Worm (Caenorhabditis elegans) whole organism, L4 larva: ENCODE measurements around the gene rbg-1.

Experiments used
- T26A8.4 ChIP-seq: fragments of 200-800 bp; sonication (Bioruptor generic); IDR thresholded peaks from 2 replicates; pipeline ENCODE4 v1.3.6; 2022; ENCODE audit warnings: missing genetic modification characterization, missing compliant biosample characterization
- Y48G9A.11 ChIP-seq: fragments of 200-800 bp; sonication (Bioruptor generic); IDR thresholded peaks from 2 replicates; pipeline ENCODE4 v1.3.6; 2022; ENCODE audit warnings: missing genetic modification reagents, missing genetic modification characterization, missing compliant biosample characterization
- Y75B8A.6 ChIP-seq: fragments of 200-800 bp; sonication (Bioruptor generic); IDR thresholded peaks from 2 replicates; pipeline ENCODE4 v1.3.6; 2022; ENCODE audit warnings: missing genetic modification reagents, missing genetic modification characterization, missing compliant biosample characterization
- ZK337.2 ChIP-seq: fragments of 200-800 bp; sonication (Bioruptor generic); IDR thresholded peaks from 2 replicates; pipeline ENCODE4 v1.3.6; 2022; ENCODE audit warnings: missing genetic modification reagents, missing genetic modification characterization, missing compliant biosample characterization
- arid-1 ChIP-seq: fragments of 200-800 bp; sonication (Bioruptor generic); conservative IDR thresholded peaks from 2 replicates; pipeline ENCODE4 v1.3.6; 2022; ENCODE audit warnings: missing genetic modification reagents, missing genetic modification characterization, missing compliant biosample characterization
- attf-4 ChIP-seq: sonication (generic microtip); optimal IDR thresholded peaks from 3 replicates; lab custom pipeline; 2017; ENCODE audit warnings: missing biosample characterization, missing genetic modification characterization
- ceh-20 ChIP-seq: fragments of 200-800 bp; sonication (Bioruptor generic); IDR thresholded peaks from 2 replicates; pipeline ENCODE4 v1.3.6; 2022; ENCODE audit warnings: missing genetic modification reagents, missing genetic modification characterization, missing compliant biosample characterization
- ceh-28 ChIP-seq: fragments of 150-350 bp; optimal IDR thresholded peaks from 2 replicates; lab custom pipeline; 2014; ENCODE audit warnings: missing biosample characterization, missing genetic modification reagents, missing genetic modification characterization
- ceh-62 ChIP-seq: sonication (generic microtip); optimal IDR thresholded peaks from 2 replicates; lab custom pipeline; 2017; ENCODE audit warnings: missing biosample characterization, missing genetic modification characterization
- ceh-82 ChIP-seq: sonication (generic microtip); optimal IDR thresholded peaks from 2 replicates; lab custom pipeline; 2017; ENCODE audit warnings: missing biosample characterization, missing genetic modification characterization
- ctbp-1 ChIP-seq: fragments of 200-800 bp; sonication (Bioruptor generic); IDR thresholded peaks from 2 replicates; pipeline ENCODE4 v1.3.6; 2022; ENCODE audit warnings: missing genetic modification reagents, missing genetic modification characterization, missing compliant biosample characterization
- daf-12 ChIP-seq: fragments of 150-350 bp; optimal IDR thresholded peaks from 2 replicates; lab custom pipeline; 2014; ENCODE audit warnings: missing biosample characterization, missing genetic modification reagents, missing genetic modification characterization
- dmd-6 ChIP-seq: fragments of 200-800 bp; sonication (Bioruptor generic); IDR thresholded peaks from 2 replicates; pipeline ENCODE4 v1.3.6; 2022; ENCODE audit warnings: missing genetic modification reagents, missing genetic modification characterization, missing compliant biosample characterization
- egl-43 ChIP-seq: fragments of 200-800 bp; sonication (Bioruptor generic); IDR thresholded peaks from 2 replicates; pipeline ENCODE4 v1.3.6; 2022; ENCODE audit warnings: missing genetic modification reagents, missing genetic modification characterization, missing compliant biosample characterization
- fkh-10 ChIP-seq: fragments of 150-350 bp; optimal IDR thresholded peaks from 2 replicates; lab custom pipeline; 2014; ENCODE audit warnings: missing biosample characterization, missing genetic modification reagents, missing genetic modification characterization
- gei-8 ChIP-seq: fragments of 200-800 bp; sonication (Bioruptor generic); optimal IDR thresholded peaks from 2 replicates; lab custom pipeline; 2018; ENCODE audit warnings: mild to moderate bottlenecking, missing genetic modification characterization, missing compliant biosample characterization
- hlh-30 ChIP-seq: sonication (generic microtip); optimal IDR thresholded peaks from 2 replicates; lab custom pipeline; 2017; ENCODE audit warnings: antibody characterized with exemption, mild to moderate bottlenecking, missing genetic modification characterization, missing compliant biosample characterization; ENCODE audit not compliant: insufficient read depth
- jun-1 ChIP-seq: fragments of 150-350 bp; optimal IDR thresholded peaks from 2 replicates; lab custom pipeline; 2014; ENCODE audit warnings: missing biosample characterization, missing genetic modification reagents, missing genetic modification characterization
- lin-15B ChIP-seq: fragments of 150-350 bp; sonication (generic microtip); optimal IDR thresholded peaks from 3 replicates; lab custom pipeline; 2014; ENCODE audit warnings: missing biosample characterization, missing genetic modification characterization
- lir-3 ChIP-seq: sonication (generic microtip); optimal IDR thresholded peaks from 2 replicates; lab custom pipeline; 2016; ENCODE audit warnings: mild to moderate bottlenecking, missing genetic modification characterization, missing compliant biosample characterization
- madf-5 ChIP-seq, 2 experiments: fragments of 200-800 bp; sonication (Bioruptor generic); IDR thresholded peaks; 2 replicates each; pipeline ENCODE4 v1.3.6; 2022; ENCODE audit warnings: missing compliant biosample characterization in 2 of 2, missing genetic modification characterization in 2 of 2
- mdl-1 ChIP-seq, 2 experiments: fragments of 150-350 bp in 1 of 2; sonication (generic microtip) in 1 of 2; optimal IDR thresholded peaks; 2 replicates each; lab custom pipeline; 2014 to 2017; ENCODE audit warnings: missing biosample characterization in 2 of 2, missing genetic modification characterization in 2 of 2
- mdt-29 ChIP-seq: fragments of 200-800 bp; sonication (Bioruptor generic); IDR thresholded peaks from 2 replicates; pipeline ENCODE4 v1.3.6; 2022; ENCODE audit warnings: missing genetic modification reagents, missing genetic modification characterization, missing compliant biosample characterization
- mep-1 ChIP-seq: fragments of 150-350 bp; sonication (generic microtip); optimal IDR thresholded peaks from 3 replicates; lab custom pipeline; 2014; ENCODE audit warnings: missing biosample characterization, missing genetic modification characterization
- nhr-10 ChIP-seq: fragments of 150-350 bp; optimal IDR thresholded peaks from 2 replicates; lab custom pipeline; 2014; ENCODE audit warnings: missing biosample characterization, missing genetic modification characterization
- nhr-11 ChIP-seq: fragments of 150-350 bp; optimal IDR thresholded peaks from 2 replicates; lab custom pipeline; 2014; ENCODE audit warnings: missing biosample characterization, missing genetic modification characterization
- nhr-28 ChIP-seq: fragments of 150-350 bp; optimal IDR thresholded peaks from 2 replicates; lab custom pipeline; 2014; ENCODE audit warnings: missing biosample characterization, missing genetic modification characterization
- nhr-42 ChIP-seq: fragments of 200-800 bp; sonication (Bioruptor generic); IDR thresholded peaks from 2 replicates; pipeline ENCODE4 v1.3.6; 2022; ENCODE audit warnings: missing genetic modification characterization, missing compliant biosample characterization
- nhr-48 ChIP-seq: sonication (generic microtip); optimal IDR thresholded peaks from 2 replicates; lab custom pipeline; 2016; ENCODE audit warnings: mild to moderate bottlenecking, missing genetic modification characterization, missing compliant biosample characterization
- nhr-6 ChIP-seq: fragments of 150-350 bp; optimal IDR thresholded peaks from 2 replicates; lab custom pipeline; 2014; ENCODE audit warnings: missing biosample characterization, missing genetic modification characterization
- nhr-76 ChIP-seq: fragments of 150-350 bp; optimal IDR thresholded peaks from 2 replicates; lab custom pipeline; 2014; ENCODE audit warnings: missing biosample characterization, missing genetic modification characterization
- pha-4 ChIP-seq, 2 experiments: fragments of 150-350 bp in 1 of 2; fragments of 200-800 bp in 1 of 2; sonication (Bioruptor generic) in 1 of 2; IDR thresholded peaks in 1 of 2; optimal IDR thresholded peaks in 1 of 2; 2 replicates each; pipeline versions ENCODE4 v1.3.6 to Lab custom; 2014 to 2022; ENCODE audit warnings: missing genetic modification characterization in 2 of 2, missing genetic modification reagents in 2 of 2, missing biosample characterization in 1 of 2, missing compliant biosample characterization in 1 of 2
- pqm-1 ChIP-seq: sonication (generic microtip); optimal IDR thresholded peaks from 2 replicates; lab custom pipeline; 2017; ENCODE audit warnings: missing biosample characterization, missing genetic modification characterization
- sdz-12 ChIP-seq: fragments of 200-800 bp; sonication (Bioruptor generic); optimal IDR thresholded peaks from 2 replicates; lab custom pipeline; 2018; ENCODE audit warnings: mild to moderate bottlenecking, missing genetic modification characterization, missing compliant biosample characterization
- set-16 ChIP-seq: fragments of 200-800 bp; sonication (Bioruptor generic); IDR thresholded peaks from 2 replicates; pipeline ENCODE4 v1.3.6; 2022; ENCODE audit warnings: missing genetic modification reagents, missing genetic modification characterization, missing compliant biosample characterization
- skn-1 ChIP-seq: fragments of 150-350 bp; optimal IDR thresholded peaks from 2 replicates; lab custom pipeline; 2014; ENCODE audit warnings: missing biosample characterization, missing genetic modification characterization
- snpc-4 ChIP-seq: fragments of 150-350 bp; optimal IDR thresholded peaks from 2 replicates; lab custom pipeline; 2014; ENCODE audit warnings: missing biosample characterization, missing genetic modification characterization
- spr-1 ChIP-seq: sonication (generic microtip); optimal IDR thresholded peaks from 2 replicates; lab custom pipeline; 2016; ENCODE audit warnings: mild to moderate bottlenecking, missing genetic modification characterization, missing compliant biosample characterization
- tag-97 ChIP-seq: fragments of 200-800 bp; sonication (Bioruptor generic); IDR thresholded peaks from 2 replicates; pipeline ENCODE4 v1.3.6; 2022; ENCODE audit warnings: missing genetic modification characterization, missing compliant biosample characterization
- unc-62 ChIP-seq, 3 experiments: fragments of 150-350 bp in 1 of 3; sonication (generic microtip); optimal IDR thresholded peaks in 2 of 3; peaks in 1 of 3; 1 replicate in 1 of 3; 2 replicates in 2 of 3; lab custom pipeline; 2014 to 2017; ENCODE audit warnings: missing biosample characterization in 3 of 3, missing genetic modification characterization in 3 of 3, missing genetic modification reagents in 3 of 3, missing genotype in 1 of 3
- ztf-7 ChIP-seq: fragments of 150-350 bp; optimal IDR thresholded peaks from 2 replicates; lab custom pipeline; 2014; ENCODE audit warnings: missing biosample characterization, missing genetic modification characterization

Gene rbg-1

DNA sequence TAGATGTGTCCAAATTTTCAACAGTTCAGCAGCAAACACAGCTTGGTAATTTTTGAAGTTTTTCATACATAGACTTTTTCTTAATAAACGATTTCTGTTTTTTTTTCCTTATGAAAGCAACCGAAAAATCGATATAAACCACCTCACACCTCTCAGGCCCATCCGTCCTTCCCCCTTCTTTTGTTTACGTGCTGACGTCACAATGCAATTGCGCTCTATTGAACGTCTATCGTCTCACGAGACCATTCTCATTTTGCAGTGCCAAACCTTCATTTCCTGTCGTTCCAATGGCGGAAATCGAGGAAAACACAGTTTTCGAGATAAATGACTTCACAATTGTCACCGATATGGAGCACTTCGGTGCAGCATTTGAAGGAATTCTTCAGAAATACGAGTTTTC lies at the start of gene rbg-1 (continued):
- TF ChIP-seq fkh-10 (GFP tag; lab: Kevin White, UChicago) (peak; percentile 53), T26A8.4 (peak; percentile 71)

ce11 chrX:14938188-14938587 lies 45.1 kb upstream of the rbg-1 start:
- TF ChIP-seq pqm-1 (tag; lab: Kevin White, UChicago): no peak
- no peak for TF ChIP-seq spr-1
- no peak for TF ChIP-seq ceh-62 (tag; lab: Kevin White, UChicago)
- TF ChIP-seq ctbp-1 (GFP tag; lab: Robert Waterston, UW): no peak
- TF ChIP-seq snpc-4 (tag; lab: Kevin White, UChicago): peak; percentile 75
- TF ChIP-seq gei-8 (GFP tag; lab: Kevin White, UChicago): no peak
- TF ChIP-seq lin-15B (tag; lab: Kevin White, UChicago): no peak
- TF ChIP-seq egl-43 (GFP tag; lab: Robert Waterston, UW): no peak
- TF ChIP-seq arid-1 (GFP tag; lab: Robert Waterston, UW): no peak
- no peak for TF ChIP-seq nhr-48 (tag; lab: Kevin White, UChicago)
- no peak for TF ChIP-seq ZK337.2 (GFP tag; lab: Robert Waterston, UW)
- no peak for TF ChIP-seq dmd-6 (GFP tag; lab: Robert Waterston, UW)
- no peak for TF ChIP-seq nhr-6 (tag; lab: Kevin White, UChicago)
- TF ChIP-seq tag-97 (GFP tag; lab: Robert Waterston, UW): no peak
- TF ChIP-seq sdz-12 (GFP tag; lab: Kevin White, UChicago): no peak
- TF ChIP-seq T26A8.4: no peak
- no peak for TF ChIP-seq ceh-82
- no peak for TF ChIP-seq skn-1 (tag; lab: Kevin White, UChicago)
- TF ChIP-seq nhr-28: no peak
- no peak for TF ChIP-seq jun-1 (tag; lab: Kevin White, UChicago)
- TF ChIP-seq mep-1 (tag; lab: Kevin White, UChicago): no peak
- TF ChIP-seq madf-5 (GFP tag; IDR thresholded peaks at IDR 0.05; lab: Robert Waterston, UW): no peak
- no peak for TF ChIP-seq lir-3 (tag; lab: Kevin White, UChicago)
- no peak for TF ChIP-seq mdt-29 (GFP tag; lab: Robert Waterston, UW)
- TF ChIP-seq nhr-11: no peak
- TF ChIP-seq nhr-76 (tag; lab: Kevin White, UChicago): no peak
- TF ChIP-seq daf-12 (tag; lab: Kevin White, UChicago): no peak
- TF ChIP-seq ceh-28 (tag; lab: Kevin White, UChicago): no peak
- TF ChIP-seq nhr-42: peak; percentile 31; the same call in 1 of the 2 replicates
- TF ChIP-seq hlh-30 (tag; lab: Kevin White, UChicago): no peak
- TF ChIP-seq ceh-20 (GFP tag; lab: Robert Waterston, UW): no peak
- 0 out of 2 replicates have a peak, but pooled peaks have one; percentile 24 for TF ChIP-seq Y48G9A.11 (GFP tag; lab: Robert Waterston, UW)
- no peak for TF ChIP-seq attf-4
- peak in 1 of 2 experiments; percentile 34 for TF ChIP-seq unc-62 (GFP tag; optimal IDR thresholded peaks at IDR 0.05 in 1 of 2; lab: Kevin White, UChicago)
- no peak for TF ChIP-seq unc-62 (tag; optimal IDR thresholded peaks at IDR 0.05; lab: Kevin White, UChicago)
- TF ChIP-seq set-16 (GFP tag; lab: Robert Waterston, UW): no peak
- TF ChIP-seq ztf-7 (tag; lab: Kevin White, UChicago): no peak
- TF ChIP-seq pha-4 (GFP tag; IDR thresholded peaks at IDR 0.05; lab: Robert Waterston, UW): peak; percentile 20; the same call in 1 of the 2 replicates
- no peak for TF ChIP-seq pha-4 (tag; optimal IDR thresholded peaks at IDR 0.05; lab: Kevin White, UChicago)
- no peak for TF ChIP-seq nhr-10 (tag; lab: Kevin White, UChicago)
- no peak for TF ChIP-seq Y75B8A.6
- no peak for TF ChIP-seq mdl-1 (tag; optimal IDR thresholded peaks at IDR 0.05; lab: Kevin White, UChicago)
